Worm (Caenorhabditis elegans) whole organism, L1 larva: Measurements from ENCODE around the gene mltn-8.

Source experiments
- C04F5.9 ChIP-seq: sonication (generic microtip); optimal IDR thresholded peaks from 2 replicates; lab custom pipeline; 2016; ENCODE audit warnings: missing genetic modification characterization, missing compliant biosample characterization
- C34B4.2 ChIP-seq: sonication (generic microtip); optimal IDR thresholded peaks from 2 replicates; lab custom pipeline; 2017; ENCODE audit warnings: mild to moderate bottlenecking, missing genetic modification characterization, missing compliant biosample characterization
- aha-1 ChIP-seq: fragments of 150-350 bp; optimal IDR thresholded peaks from 2 replicates; lab custom pipeline; 2014; ENCODE audit warnings: missing biosample characterization, missing genetic modification characterization
- alr-1 ChIP-seq: fragments of 200-800 bp; sonication (Bioruptor generic); optimal IDR thresholded peaks from 2 replicates; lab custom pipeline; 2018; ENCODE audit warnings: borderline replicate concordance, mild to moderate bottlenecking, missing genetic modification characterization, missing compliant biosample characterization
- ama-1 ChIP-seq: fragments of 150-350 bp; optimal IDR thresholded peaks from 2 replicates; lab custom pipeline; 2014
- ceh-82 ChIP-seq, 3 experiments: fragments of 150-350 bp in 1 of 3; sonication (generic microtip) in 2 of 3; optimal IDR thresholded peaks; 2 replicates each; lab custom pipeline; 2014 to 2017; ENCODE audit warnings: missing biosample characterization in 3 of 3, missing genetic modification characterization in 3 of 3
- efl-1 ChIP-seq, 4 experiments: fragments of 150-350 bp; optimal IDR thresholded peaks in 3 of 4; peaks in 1 of 4; 1 replicate in 1 of 4; 2 replicates in 3 of 4; lab custom pipeline; 2014; ENCODE audit warnings: missing biosample characterization in 2 of 4, missing genetic modification characterization in 2 of 4, missing genetic modification reagents in 2 of 4
- elt-2 ChIP-seq: sonication (generic microtip); optimal IDR thresholded peaks from 2 replicates; lab custom pipeline; 2016; ENCODE audit warnings: missing genetic modification characterization, mild to moderate bottlenecking, inconsistent platforms, missing compliant biosample characterization, missing genetic modification reagents
- ets-5 ChIP-seq: fragments of 200-800 bp; sonication (Bioruptor generic); IDR thresholded peaks from 2 replicates; pipeline ENCODE4 v1.3.6; 2022; ENCODE audit warnings: missing genetic modification characterization, missing compliant biosample characterization
- fkh-8 ChIP-seq: sonication (generic microtip); optimal IDR thresholded peaks from 2 replicates; lab custom pipeline; 2016; ENCODE audit warnings: mild to moderate bottlenecking, missing genetic modification characterization, missing compliant biosample characterization
- fos-1 ChIP-seq: fragments of 150-350 bp; optimal IDR thresholded peaks from 2 replicates; lab custom pipeline; 2014; ENCODE audit warnings: missing biosample characterization, missing genetic modification characterization
- hlh-4 ChIP-seq: sonication (generic microtip); optimal IDR thresholded peaks from 2 replicates; lab custom pipeline; 2016; ENCODE audit warnings: mild to moderate bottlenecking, missing genetic modification characterization, missing compliant biosample characterization
- lin-35 ChIP-seq, 2 experiments: fragments of 150-350 bp; optimal IDR thresholded peaks; 2 replicates each; lab custom pipeline; 2014; ENCODE audit warnings: missing biosample characterization in 2 of 2, missing genetic modification characterization in 2 of 2, missing genetic modification reagents in 2 of 2
- lin-39 ChIP-seq: fragments of 150-350 bp; optimal IDR thresholded peaks from 2 replicates; lab custom pipeline; 2014; ENCODE audit warnings: missing biosample characterization, missing genetic modification reagents, missing genetic modification characterization
- mep-1 ChIP-seq: fragments of 150-350 bp; optimal IDR thresholded peaks from 2 replicates; lab custom pipeline; 2014; ENCODE audit warnings: missing biosample characterization, missing genetic modification characterization
- nhr-12 ChIP-seq: sonication (generic microtip); optimal IDR thresholded peaks from 2 replicates; lab custom pipeline; 2017; ENCODE audit warnings: missing biosample characterization, missing genetic modification characterization
- nhr-19 ChIP-seq: fragments of 200-800 bp; sonication (Bioruptor generic); conservative IDR thresholded peaks from 2 replicates; pipeline ENCODE4 v1.3.6; 2022; ENCODE audit warnings: missing genetic modification characterization, missing compliant biosample characterization
- nhr-20 ChIP-seq: sonication (generic microtip); optimal IDR thresholded peaks from 2 replicates; lab custom pipeline; 2016; ENCODE audit warnings: mild to moderate bottlenecking, missing genetic modification characterization, missing compliant biosample characterization
- nhr-71 ChIP-seq: sonication (generic microtip); optimal IDR thresholded peaks from 2 replicates; lab custom pipeline; 2016; ENCODE audit warnings: mild to moderate bottlenecking, missing genetic modification characterization, moderate library complexity, missing compliant biosample characterization
- rnt-1 ChIP-seq: sonication (generic microtip); optimal IDR thresholded peaks from 2 replicates; lab custom pipeline; 2016; ENCODE audit warnings: mild to moderate bottlenecking, missing genetic modification characterization, moderate library complexity, missing compliant biosample characterization
- sptf-1 ChIP-seq: fragments of 150-350 bp; optimal IDR thresholded peaks from 2 replicates; lab custom pipeline; 2014; ENCODE audit warnings: missing biosample characterization, missing genetic modification characterization
- sup-37 ChIP-seq: fragments of 200-800 bp; sonication (Bioruptor generic); optimal IDR thresholded peaks from 2 replicates; lab custom pipeline; 2018; ENCODE audit warnings: mild to moderate bottlenecking, missing genetic modification characterization, missing compliant biosample characterization
- tlp-1 ChIP-seq: fragments of 150-350 bp; optimal IDR thresholded peaks from 2 replicates; lab custom pipeline; 2014; ENCODE audit warnings: missing biosample characterization, missing genetic modification characterization
- unc-130 ChIP-seq: fragments of 150-350 bp; optimal IDR thresholded peaks from 2 replicates; lab custom pipeline; 2017; ENCODE audit warnings: missing biosample characterization, missing genetic modification characterization, inconsistent platforms
- unc-30 ChIP-seq: sonication (generic microtip); optimal IDR thresholded peaks from 2 replicates; lab custom pipeline; 2017; ENCODE audit warnings: missing biosample characterization, missing genetic modification characterization
- unc-98 ChIP-seq: fragments of 200-800 bp; sonication (Bioruptor generic); IDR thresholded peaks from 2 replicates; pipeline ENCODE4 v1.3.6; 2022; ENCODE audit warnings: missing genetic modification characterization, missing compliant biosample characterization
- vab-15 ChIP-seq: sonication (generic microtip); optimal IDR thresholded peaks from 2 replicates; lab custom pipeline; 2017; ENCODE audit warnings: missing genotype, mild to moderate bottlenecking, missing genetic modification characterization, missing compliant biosample characterization
- zag-1 ChIP-seq: fragments of 150-350 bp; optimal IDR thresholded peaks from 2 replicates; lab custom pipeline; 2014; ENCODE audit warnings: missing biosample characterization, missing genetic modification characterization
- ztf-4 ChIP-seq: fragments of 150-350 bp; optimal IDR thresholded peaks from 2 replicates; lab custom pipeline; 2014; ENCODE audit warnings: missing biosample characterization, missing genetic modification characterization

The mltn-8 gene

DNA sequence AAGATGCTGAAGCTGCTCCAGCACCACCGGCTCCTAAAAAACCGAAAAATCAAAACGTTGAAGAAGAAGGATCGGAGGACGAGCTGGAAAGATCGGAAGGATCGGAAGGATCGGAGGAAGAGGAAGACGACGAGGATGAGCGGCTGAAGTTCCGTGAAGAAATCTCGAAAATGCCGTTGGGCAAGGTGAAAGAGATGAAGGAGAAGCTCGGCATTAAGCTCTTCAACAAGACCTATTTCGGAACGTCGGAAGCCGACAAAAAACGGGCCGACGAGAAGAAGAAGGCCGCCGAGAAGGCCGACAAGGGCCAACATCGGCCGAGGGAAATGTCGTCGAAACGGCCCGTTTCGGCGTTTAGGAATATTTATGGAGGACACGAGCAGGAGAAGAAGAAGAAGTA is 18.8 kb downstream of the mltn-8 start:
- TF ChIP-seq elt-2 (tag; lab: Kevin White, UChicago) (no peak), efl-1 (optimal IDR thresholded peaks at IDR 0.05; lab: Kevin White, UChicago) (no peak), efl-1 (GFP tag; optimal IDR thresholded peaks at IDR 0.05 in 1 of 2; lab: Kevin White, UChicago) (peak in 1 of 2 experiments; percentile 80)

DNA sequence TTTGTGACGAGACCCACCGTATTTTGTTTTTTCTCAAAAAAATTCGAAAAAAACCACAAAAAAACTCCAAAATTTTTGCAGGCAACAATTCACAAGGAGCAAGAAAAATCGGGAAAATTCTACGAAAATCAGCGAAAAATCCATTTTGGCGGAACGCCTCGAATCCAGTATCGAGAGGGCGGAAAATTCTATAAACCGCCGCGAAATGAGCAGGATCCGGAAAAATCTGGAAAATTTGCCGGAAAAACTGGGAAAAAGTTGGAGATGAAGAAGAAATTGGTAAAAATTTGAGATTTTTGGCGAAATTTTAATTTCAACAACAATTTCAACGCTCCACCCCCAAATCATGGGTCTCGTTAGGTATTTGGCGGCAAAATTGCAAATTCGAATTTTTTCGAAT is 20.0 kb downstream of the mltn-8 start:
- TF ChIP-seq fkh-8 (tag; lab: Kevin White, UChicago) (no peak), nhr-12 (tag; lab: Kevin White, UChicago) (no peak), unc-98 (no peak), mep-1 (tag; lab: Kevin White, UChicago) (no peak), ama-1 (lab: Kevin White, UChicago) (no peak), alr-1 (no peak), unc-30 (tag; lab: Kevin White, UChicago) (no peak), efl-1 (optimal IDR thresholded peaks at IDR 0.05; lab: Kevin White, UChicago) (no peak), efl-1 (GFP tag; optimal IDR thresholded peaks at IDR 0.05 in 1 of 2; lab: Kevin White, UChicago) (peak in 1 of 2 experiments; percentile 52)
- TF ChIP-seq, all 84 proteins: peak for 1

DNA sequence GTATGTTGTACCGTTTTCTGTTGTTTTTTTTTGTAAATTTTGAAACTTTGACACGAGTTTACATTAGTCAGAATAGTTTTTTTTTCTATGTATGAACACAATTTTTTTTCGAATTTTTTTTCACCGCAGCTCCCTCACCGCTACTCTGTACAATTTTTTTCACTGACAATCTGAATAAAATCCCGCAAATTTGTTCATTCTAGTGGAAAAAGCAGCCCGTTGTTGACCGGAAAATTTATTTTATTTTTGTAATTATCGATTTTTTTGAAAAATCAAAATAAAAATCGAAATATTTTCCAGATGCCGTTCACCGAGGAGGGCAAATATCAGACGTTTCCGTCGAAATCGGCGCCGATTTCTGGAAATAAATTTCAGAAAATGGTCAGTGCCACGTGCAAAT is 20.6 kb downstream of the mltn-8 start, which contains the start of gene T22H9.1:
TSS of gene T22H9.1 (plus strand) at position 301 of the 400 bp plus-strand sequence.
- TF ChIP-seq rnt-1 = no peak
- TF ChIP-seq lin-39 (tag; lab: Kevin White, UChicago) = no peak
- TF ChIP-seq vab-15 = no peak

DNA sequence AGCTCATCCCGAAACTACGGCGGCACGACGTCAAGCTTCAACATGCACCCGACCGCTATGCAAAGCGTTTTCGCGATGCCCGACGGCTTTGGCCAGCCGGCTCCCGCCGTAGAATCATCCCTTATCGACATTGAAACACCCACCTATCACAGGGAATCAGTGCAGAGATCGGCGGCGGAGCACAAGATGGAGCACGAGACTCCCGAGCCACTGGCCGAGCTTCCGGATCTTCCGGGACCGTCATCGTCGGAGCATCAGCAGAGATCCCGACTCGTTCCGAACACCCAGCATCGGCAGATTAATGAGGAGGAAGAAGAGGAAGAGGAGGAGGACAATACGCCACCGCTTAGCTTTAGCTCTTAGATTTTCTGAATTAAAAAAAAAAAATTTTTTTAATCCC is 21.6 kb downstream of the mltn-8 start:
- TF ChIP-seq tlp-1 (tag; lab: Kevin White, UChicago) (no peak), ztf-4 (tag; lab: Kevin White, UChicago) (no peak), C34B4.2 (tag; lab: Kevin White, UChicago) (no peak), C04F5.9 (tag; lab: Kevin White, UChicago) (no peak), unc-130 (tag; lab: Kevin White, UChicago) (no peak), aha-1 (no peak), nhr-19 (GFP tag; lab: Robert Waterston, UW) (no peak)
- TF ChIP-seq, all 84 proteins: peak for 0

DNA sequence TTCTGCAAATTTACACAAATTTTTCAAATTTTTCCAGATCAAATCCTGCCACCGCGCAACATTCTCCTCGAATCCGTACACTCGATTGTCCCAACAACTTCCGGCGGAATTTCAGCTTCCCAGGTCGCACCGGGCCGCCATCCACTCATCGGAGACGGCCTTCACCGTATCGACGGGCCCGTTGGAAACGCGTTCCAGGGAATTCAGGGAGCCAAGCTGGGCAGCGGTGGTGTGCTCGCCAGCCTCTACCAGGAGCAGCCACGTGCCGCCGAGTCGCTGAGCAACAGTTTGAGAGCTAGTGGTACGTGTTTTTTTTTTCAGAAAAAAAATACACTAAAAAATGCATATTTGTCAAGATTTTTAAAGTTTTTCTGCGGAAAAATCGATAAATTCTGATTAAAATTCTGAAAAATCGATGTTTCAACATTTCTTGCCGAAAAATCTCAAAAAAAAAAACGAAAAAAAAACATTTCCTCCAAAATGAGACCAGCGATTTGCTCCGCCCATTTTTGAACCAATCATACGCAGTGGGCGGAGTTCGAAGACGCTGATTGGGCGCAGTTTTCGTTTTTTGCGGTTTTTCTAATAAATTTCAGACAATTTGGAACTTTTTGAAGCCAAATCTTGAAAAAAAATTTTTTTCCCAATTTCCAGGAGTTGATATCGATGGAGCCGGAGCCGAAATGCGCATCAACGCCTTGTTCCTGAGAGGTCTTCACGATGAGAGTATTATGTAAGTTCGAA is 23.0 kb downstream of the mltn-8 start:
- TF ChIP-seq fos-1 (tag; lab: Kevin White, UChicago) (no peak), sup-37 (GFP tag; lab: Kevin White, UChicago) (no peak), efl-1 (optimal IDR thresholded peaks at IDR 0.05; lab: Kevin White, UChicago) (no peak), efl-1 (GFP tag; optimal IDR thresholded peaks at IDR 0.05 in 1 of 2; lab: Kevin White, UChicago) (peak in 1 of 2 experiments; percentile 1), aha-1 (no peak)
- TF ChIP-seq, all 84 proteins: peak for 1

DNA sequence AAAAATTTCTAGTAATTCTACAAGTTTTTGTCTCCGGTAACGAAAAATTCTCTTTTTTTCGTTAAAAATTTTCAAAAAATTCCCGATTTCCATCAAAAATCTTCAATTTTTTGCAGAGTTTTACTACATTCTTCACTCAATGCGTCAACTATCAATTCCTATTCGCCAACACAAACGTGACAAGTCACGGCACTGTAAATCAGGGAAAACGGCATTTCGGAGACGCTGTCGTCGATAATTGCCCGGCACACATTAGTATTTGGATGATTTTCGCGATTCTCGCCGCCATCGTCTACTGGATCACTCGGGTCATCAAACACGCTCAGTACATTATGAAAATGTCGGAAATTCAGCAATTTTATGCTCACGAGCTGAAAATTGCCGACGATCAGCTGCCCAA is 28.3 kb downstream of the mltn-8 start:
- TF ChIP-seq efl-1 (optimal IDR thresholded peaks at IDR 0.05; lab: Kevin White, UChicago) (no peak), efl-1 (GFP tag; optimal IDR thresholded peaks at IDR 0.05 in 1 of 2; lab: Kevin White, UChicago) (peak in 1 of 2 experiments; percentile 20), sptf-1 (tag; lab: Kevin White, UChicago) (no peak)

DNA sequence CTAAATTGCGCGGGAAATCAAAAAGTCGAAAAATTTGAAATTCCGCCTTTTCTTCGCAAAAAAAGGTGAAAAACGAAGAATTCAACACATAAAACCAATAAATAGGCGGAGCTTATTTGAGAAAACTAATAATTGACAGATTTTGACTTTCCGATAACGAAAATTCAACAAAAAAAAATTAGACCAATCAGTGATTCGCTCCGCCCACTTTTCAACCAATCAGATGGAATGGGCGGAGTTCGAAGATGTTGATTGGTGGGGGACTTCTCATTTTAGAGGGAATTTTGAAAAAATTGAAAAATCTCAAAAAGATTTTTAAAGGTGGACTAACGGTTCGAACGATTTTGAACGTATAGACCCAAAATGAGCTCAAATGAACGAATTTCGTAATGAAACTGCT is 29.3 kb downstream of the mltn-8 start:
- no peak for TF ChIP-seq hlh-4
- no peak for TF ChIP-seq ets-5
- no peak for TF ChIP-seq lin-35 (GFP tag; optimal IDR thresholded peaks at IDR 0.05; lab: Kevin White, UChicago)
- TF ChIP-seq nhr-20 (tag; lab: Kevin White, UChicago) = no peak
- no peak for TF ChIP-seq ama-1 (lab: Kevin White, UChicago)
- TF ChIP-seq ceh-82 (tag; optimal IDR thresholded peaks at IDR 0.05; lab: Kevin White, UChicago) = no peak
- TF ChIP-seq C04F5.9 (tag; lab: Kevin White, UChicago) = no peak
- TF ChIP-seq lin-39 (tag; lab: Kevin White, UChicago) = no peak
- no peak for TF ChIP-seq rnt-1
- TF ChIP-seq nhr-71 = no peak
- no peak for TF ChIP-seq sptf-1 (tag; lab: Kevin White, UChicago)
- no peak for TF ChIP-seq zag-1 (tag; lab: Kevin White, UChicago)
- TF ChIP-seq unc-30 (tag; lab: Kevin White, UChicago) = no peak
